Worm (Caenorhabditis elegans) whole organism, L4 larva: ENCODE measurements around the gene F54H5.14.

ENCODE experiments used
- F10B5.3 ChIP-seq: sonication (generic microtip); optimal IDR thresholded peaks from 2 replicates; lab custom pipeline; 2016; ENCODE audit warnings: mild to moderate bottlenecking, missing genetic modification characterization, missing compliant biosample characterization
- Y75B8A.6 ChIP-seq: fragments of 200-800 bp; sonication (Bioruptor generic); IDR thresholded peaks from 2 replicates; pipeline ENCODE4 v1.3.6; 2022; ENCODE audit warnings: missing genetic modification reagents, missing genetic modification characterization, missing compliant biosample characterization
- ZK337.2 ChIP-seq: fragments of 200-800 bp; sonication (Bioruptor generic); IDR thresholded peaks from 2 replicates; pipeline ENCODE4 v1.3.6; 2022; ENCODE audit warnings: missing genetic modification reagents, missing genetic modification characterization, missing compliant biosample characterization
- aha-1 ChIP-seq: fragments of 150-350 bp; peaks from one replicate; lab custom pipeline; 2014; ENCODE audit warnings: missing biosample characterization, missing genetic modification characterization
- arid-1 ChIP-seq: fragments of 200-800 bp; sonication (Bioruptor generic); conservative IDR thresholded peaks from 2 replicates; pipeline ENCODE4 v1.3.6; 2022; ENCODE audit warnings: missing genetic modification reagents, missing genetic modification characterization, missing compliant biosample characterization
- ceh-44 ChIP-seq: fragments of 200-800 bp; sonication (Bioruptor generic); IDR thresholded peaks from 2 replicates; pipeline ENCODE4 v1.3.6; 2022; ENCODE audit warnings: missing genetic modification reagents, missing genetic modification characterization, missing compliant biosample characterization
- ceh-62 ChIP-seq: sonication (generic microtip); optimal IDR thresholded peaks from 2 replicates; lab custom pipeline; 2017; ENCODE audit warnings: missing biosample characterization, missing genetic modification characterization
- ceh-82 ChIP-seq: sonication (generic microtip); optimal IDR thresholded peaks from 2 replicates; lab custom pipeline; 2017; ENCODE audit warnings: missing biosample characterization, missing genetic modification characterization
- daf-12 ChIP-seq: fragments of 150-350 bp; optimal IDR thresholded peaks from 2 replicates; lab custom pipeline; 2014; ENCODE audit warnings: missing biosample characterization, missing genetic modification reagents, missing genetic modification characterization
- daf-16 ChIP-seq, 3 experiments: sonication (generic microtip); optimal IDR thresholded peaks; 2 replicates each; lab custom pipeline; 2016 to 2017; ENCODE audit warnings: missing genetic modification characterization in 3 of 3, missing genetic modification reagents in 3 of 3, mild to moderate bottlenecking in 2 of 3, missing compliant biosample characterization in 2 of 3, missing biosample characterization in 1 of 3, moderate library complexity in 1 of 3
- daf-19 ChIP-seq: fragments of 200-800 bp; sonication (Bioruptor generic); conservative IDR thresholded peaks from 2 replicates; pipeline ENCODE4 v1.3.6; 2022; ENCODE audit warnings: missing genetic modification characterization, missing compliant biosample characterization
- dmd-6 ChIP-seq: fragments of 200-800 bp; sonication (Bioruptor generic); IDR thresholded peaks from 2 replicates; pipeline ENCODE4 v1.3.6; 2022; ENCODE audit warnings: missing genetic modification reagents, missing genetic modification characterization, missing compliant biosample characterization
- dve-1 ChIP-seq: sonication (generic microtip); optimal IDR thresholded peaks from 2 replicates; lab custom pipeline; 2017; ENCODE audit warnings: antibody characterized with exemption, mild to moderate bottlenecking, missing genetic modification characterization, missing compliant biosample characterization; ENCODE audit not compliant: insufficient read depth
- fkh-10 ChIP-seq: fragments of 150-350 bp; optimal IDR thresholded peaks from 2 replicates; lab custom pipeline; 2014; ENCODE audit warnings: missing biosample characterization, missing genetic modification reagents, missing genetic modification characterization
- gei-8 ChIP-seq: fragments of 200-800 bp; sonication (Bioruptor generic); optimal IDR thresholded peaks from 2 replicates; lab custom pipeline; 2018; ENCODE audit warnings: mild to moderate bottlenecking, missing genetic modification characterization, missing compliant biosample characterization
- hlh-11 ChIP-seq: fragments of 200-800 bp; sonication (Bioruptor generic); optimal IDR thresholded peaks from 2 replicates; lab custom pipeline; 2018; ENCODE audit warnings: mild to moderate bottlenecking, missing genetic modification characterization, missing compliant biosample characterization
- hmg-1.1 ChIP-seq: fragments of 200-800 bp; sonication (Bioruptor generic); IDR thresholded peaks from 2 replicates; pipeline ENCODE4 v1.3.6; 2022; ENCODE audit warnings: missing genetic modification reagents, missing genetic modification characterization, missing compliant biosample characterization
- jun-1 ChIP-seq: fragments of 150-350 bp; optimal IDR thresholded peaks from 2 replicates; lab custom pipeline; 2014; ENCODE audit warnings: missing biosample characterization, missing genetic modification reagents, missing genetic modification characterization
- lin-15B ChIP-seq: fragments of 150-350 bp; sonication (generic microtip); optimal IDR thresholded peaks from 3 replicates; lab custom pipeline; 2014; ENCODE audit warnings: missing biosample characterization, missing genetic modification characterization
- madf-9 ChIP-seq: fragments of 200-800 bp; sonication (Bioruptor generic); conservative IDR thresholded peaks from 2 replicates; pipeline ENCODE4 v1.3.6; 2022; ENCODE audit warnings: missing genetic modification reagents, missing genetic modification characterization, missing compliant biosample characterization
- mdl-1 ChIP-seq, 2 experiments: fragments of 150-350 bp in 1 of 2; sonication (generic microtip) in 1 of 2; optimal IDR thresholded peaks; 2 replicates each; lab custom pipeline; 2014 to 2017; ENCODE audit warnings: missing biosample characterization in 2 of 2, missing genetic modification characterization in 2 of 2
- mdt-29 ChIP-seq: fragments of 200-800 bp; sonication (Bioruptor generic); IDR thresholded peaks from 2 replicates; pipeline ENCODE4 v1.3.6; 2022; ENCODE audit warnings: missing genetic modification reagents, missing genetic modification characterization, missing compliant biosample characterization
- nhr-11 ChIP-seq: fragments of 150-350 bp; optimal IDR thresholded peaks from 2 replicates; lab custom pipeline; 2014; ENCODE audit warnings: missing biosample characterization, missing genetic modification characterization
- nhr-111 ChIP-seq: fragments of 200-800 bp; sonication (Bioruptor generic); optimal IDR thresholded peaks from 2 replicates; lab custom pipeline; 2018; ENCODE audit warnings: mild to moderate bottlenecking, missing genetic modification characterization, missing compliant biosample characterization
- nhr-28 ChIP-seq: fragments of 150-350 bp; optimal IDR thresholded peaks from 2 replicates; lab custom pipeline; 2014; ENCODE audit warnings: missing biosample characterization, missing genetic modification characterization
- nhr-41 ChIP-seq: fragments of 200-800 bp; sonication (Bioruptor generic); IDR thresholded peaks from 2 replicates; pipeline ENCODE4 v1.3.6; 2022; ENCODE audit warnings: missing genetic modification reagents, missing genetic modification characterization, missing compliant biosample characterization
- nhr-48 ChIP-seq: sonication (generic microtip); optimal IDR thresholded peaks from 2 replicates; lab custom pipeline; 2016; ENCODE audit warnings: mild to moderate bottlenecking, missing genetic modification characterization, missing compliant biosample characterization
- nhr-6 ChIP-seq: fragments of 150-350 bp; optimal IDR thresholded peaks from 2 replicates; lab custom pipeline; 2014; ENCODE audit warnings: missing biosample characterization, missing genetic modification characterization
- nhr-77 ChIP-seq: fragments of 150-350 bp; optimal IDR thresholded peaks from 2 replicates; lab custom pipeline; 2014; ENCODE audit warnings: missing biosample characterization, missing genetic modification characterization
- php-3 ChIP-seq: fragments of 200-800 bp; sonication (Bioruptor generic); IDR thresholded peaks from 2 replicates; pipeline ENCODE4 v1.3.6; 2022; ENCODE audit warnings: missing genetic modification reagents, missing genetic modification characterization, missing compliant biosample characterization
- pqm-1 ChIP-seq: sonication (generic microtip); optimal IDR thresholded peaks from 2 replicates; lab custom pipeline; 2017; ENCODE audit warnings: missing biosample characterization, missing genetic modification characterization
- rbr-2 ChIP-seq: sonication (generic microtip); optimal IDR thresholded peaks from 2 replicates; lab custom pipeline; 2016; ENCODE audit warnings: missing genotype, missing genetic modification characterization, missing compliant biosample characterization
- set-16 ChIP-seq: fragments of 200-800 bp; sonication (Bioruptor generic); IDR thresholded peaks from 2 replicates; pipeline ENCODE4 v1.3.6; 2022; ENCODE audit warnings: missing genetic modification reagents, missing genetic modification characterization, missing compliant biosample characterization
- snpc-4 ChIP-seq: fragments of 150-350 bp; optimal IDR thresholded peaks from 2 replicates; lab custom pipeline; 2014; ENCODE audit warnings: missing biosample characterization, missing genetic modification characterization
- unc-62 ChIP-seq, 3 experiments: fragments of 150-350 bp in 1 of 3; sonication (generic microtip); optimal IDR thresholded peaks in 2 of 3; peaks in 1 of 3; 1 replicate in 1 of 3; 2 replicates in 2 of 3; lab custom pipeline; 2014 to 2017; ENCODE audit warnings: missing biosample characterization in 3 of 3, missing genetic modification characterization in 3 of 3, missing genetic modification reagents in 3 of 3, missing genotype in 1 of 3
- vab-7 ChIP-seq: fragments of 200-800 bp; sonication (Bioruptor generic); IDR thresholded peaks from 2 replicates; pipeline ENCODE4 v1.3.6; 2022; ENCODE audit warnings: missing genetic modification reagents, missing genetic modification characterization, missing compliant biosample characterization
- zfp-3 ChIP-seq: fragments of 200-800 bp; sonication (Bioruptor generic); conservative IDR thresholded peaks from 2 replicates; pipeline ENCODE4 v1.3.6; 2022; ENCODE audit warnings: missing genetic modification reagents, missing genetic modification characterization, missing compliant biosample characterization

Gene F54H5.14

DNA sequence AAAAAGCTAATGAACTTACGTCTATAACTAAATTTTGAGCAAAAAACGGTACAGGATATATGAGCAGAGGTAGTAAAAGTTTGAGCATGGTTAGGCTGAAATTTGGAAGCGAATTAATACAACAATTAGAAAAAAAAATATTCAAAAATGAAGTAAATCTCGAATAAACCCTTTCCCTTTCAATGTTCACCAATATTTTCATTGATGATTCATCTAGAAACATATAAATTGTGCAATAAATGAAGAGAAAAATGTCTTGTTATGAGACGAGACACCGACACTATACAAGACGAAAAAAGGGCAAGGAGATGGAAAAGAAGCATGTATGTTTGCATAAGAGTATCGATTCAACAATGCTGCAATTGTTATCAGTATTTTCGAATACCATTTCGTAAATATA is at the start of gene F54H5.14:
Gene F54H5.14, minus strand, starts transcription at position 101 of the 400 bp plus-strand sequence.
- TF ChIP-seq daf-16 (GFP tag; optimal IDR thresholded peaks at IDR 0.05; lab: Kevin White, UChicago) (no peak), daf-16 (tag; optimal IDR thresholded peaks at IDR 0.05; lab: Kevin White, UChicago) (peak; percentile 9), arid-1 (GFP tag; lab: Robert Waterston, UW) (no peak), nhr-41 (GFP tag; lab: Robert Waterston, UW) (no peak), hmg-1.1 (GFP tag; lab: Robert Waterston, UW) (no peak), ceh-44 (GFP tag; lab: Robert Waterston, UW) (no peak), pqm-1 (tag; lab: Kevin White, UChicago) (peak; percentile 25), vab-7 (GFP tag; lab: Robert Waterston, UW) (no peak), set-16 (GFP tag; lab: Robert Waterston, UW) (no peak), daf-12 (tag; lab: Kevin White, UChicago) (no peak), jun-1 (tag; lab: Kevin White, UChicago) (no peak), dve-1 (peak; percentile 48)

DNA sequence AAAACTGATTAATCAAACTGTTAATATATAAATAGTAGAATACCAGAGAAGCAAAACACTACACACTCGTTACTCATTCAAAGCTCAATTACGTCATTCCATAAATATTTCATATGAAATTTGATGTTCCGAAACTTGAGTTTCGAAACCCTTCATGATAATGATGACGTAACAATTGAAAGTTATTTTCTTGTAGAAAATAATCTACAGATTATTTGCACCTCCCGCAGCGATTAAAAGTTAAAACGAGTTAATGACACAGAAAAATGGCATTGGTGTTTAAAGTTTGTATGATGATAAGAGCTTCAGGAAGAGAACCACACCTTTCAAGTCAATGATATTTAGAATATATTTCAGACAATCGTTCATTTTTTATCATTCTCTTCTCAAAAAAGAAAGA is 48.7 kb upstream of the F54H5.14 start, which contains the start of gene H43E16.1:
Gene H43E16.1, plus strand, starts transcription at position 375 of the 400 bp plus-strand sequence.
- TF ChIP-seq gei-8 (GFP tag; lab: Kevin White, UChicago) (no peak), nhr-77 (tag; lab: Kevin White, UChicago) (peak; percentile 32), daf-16 (GFP tag; optimal IDR thresholded peaks at IDR 0.05; lab: Kevin White, UChicago) (no peak), daf-16 (tag; optimal IDR thresholded peaks at IDR 0.05; lab: Kevin White, UChicago) (peak; percentile 57), nhr-48 (no peak), aha-1 (tag; lab: Kevin White, UChicago) (peak; percentile 41), php-3 (GFP tag; lab: Robert Waterston, UW) (peak; percentile 76), hlh-11 (tag; lab: Kevin White, UChicago) (peak; percentile 23), zfp-3 (GFP tag; lab: Robert Waterston, UW) (no peak), nhr-28 (tag; lab: Kevin White, UChicago) (peak; percentile 63), pqm-1 (tag; lab: Kevin White, UChicago) (peak; percentile 80), dmd-6 (GFP tag; lab: Robert Waterston, UW) (peak; percentile 79), daf-19 (GFP tag; lab: Robert Waterston, UW) (no peak), ceh-82 (no peak)

DNA sequence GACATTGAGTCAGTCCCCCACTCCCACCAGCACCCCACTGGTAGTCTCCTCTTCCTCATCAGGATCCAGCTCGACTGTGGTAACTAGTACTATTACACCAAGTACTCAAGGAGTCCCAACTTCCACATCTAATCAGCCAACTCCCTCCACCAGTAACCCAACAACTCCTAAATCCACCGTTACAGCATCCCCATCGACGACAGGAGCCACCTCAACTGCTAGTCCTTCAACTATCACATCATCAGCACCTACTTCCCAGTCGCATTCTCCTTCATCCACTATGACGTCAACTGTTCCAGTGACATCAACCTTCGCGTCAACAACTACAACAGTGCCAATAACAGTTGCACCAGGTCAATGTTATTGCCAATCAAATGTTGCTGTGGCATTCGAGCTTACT is 43.3 kb upstream of the F54H5.14 start:
- TF ChIP-seq snpc-4 (tag; lab: Kevin White, UChicago) = no peak
- TF ChIP-seq unc-62 (GFP tag; optimal IDR thresholded peaks at IDR 0.05 in 1 of 2; lab: Kevin White, UChicago) = peak in 1 of 2 experiments; percentile 96
- TF ChIP-seq unc-62 (tag; optimal IDR thresholded peaks at IDR 0.05; lab: Kevin White, UChicago) = no peak
- no peak for TF ChIP-seq nhr-6

DNA sequence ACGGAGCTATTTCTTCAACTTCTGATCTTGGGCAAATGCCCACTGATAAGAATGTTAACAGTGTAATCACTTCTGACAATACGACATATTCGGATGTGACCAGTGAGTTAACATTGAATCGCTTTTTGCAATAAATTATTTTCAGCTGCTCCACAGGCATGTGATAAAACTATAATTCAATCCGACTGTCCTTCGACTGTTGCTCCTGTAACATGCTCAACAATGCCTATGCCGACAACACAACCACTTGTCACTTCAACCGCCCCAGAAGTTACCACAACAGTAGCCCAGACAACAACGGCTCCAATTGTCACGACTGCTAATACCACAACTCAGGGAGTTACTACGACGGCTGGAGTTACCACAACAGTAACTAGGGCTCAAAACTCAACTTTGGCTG is 42.3 kb upstream of the F54H5.14 start:
- no peak for TF ChIP-seq ZK337.2
- TF ChIP-seq unc-62 (GFP tag; optimal IDR thresholded peaks at IDR 0.05 in 1 of 2; lab: Kevin White, UChicago) = peak in 1 of 2 experiments; percentile 92
- no peak for TF ChIP-seq unc-62 (tag; optimal IDR thresholded peaks at IDR 0.05; lab: Kevin White, UChicago)

DNA sequence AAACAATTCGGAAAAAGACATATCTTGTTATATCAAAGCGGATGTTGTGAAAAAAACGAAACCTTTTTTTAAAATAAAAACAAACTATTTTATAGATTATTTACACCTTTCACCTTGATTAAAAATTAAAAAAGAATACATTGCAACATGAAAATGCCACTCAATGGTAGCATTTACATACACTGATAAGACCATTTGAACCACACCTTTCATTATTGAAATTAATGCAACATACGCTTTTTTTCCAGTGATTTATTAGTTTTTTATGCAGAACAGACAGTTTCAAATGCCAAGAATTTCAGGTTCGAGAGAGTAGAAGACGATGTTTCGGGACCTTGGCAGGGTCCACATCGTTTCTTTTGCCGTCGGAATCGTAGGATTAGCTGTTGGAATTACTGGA is 41.4 kb upstream of the F54H5.14 start, which contains the start of gene T19D12.1:
Gene T19D12.1, plus strand, starts transcription at position 301 of the 400 bp plus-strand sequence.
- TF ChIP-seq lin-15B (tag; lab: Kevin White, UChicago) = no peak
- no peak for TF ChIP-seq daf-16 (GFP tag; optimal IDR thresholded peaks at IDR 0.05; lab: Kevin White, UChicago)
- peak; percentile 5 for TF ChIP-seq daf-16 (tag; optimal IDR thresholded peaks at IDR 0.05; lab: Kevin White, UChicago)
- no peak for TF ChIP-seq mdt-29 (GFP tag; lab: Robert Waterston, UW)
- no peak for TF ChIP-seq F10B5.3 (tag; lab: Kevin White, UChicago)
- no peak for TF ChIP-seq mdl-1 (tag; optimal IDR thresholded peaks at IDR 0.05; lab: Kevin White, UChicago)
- TF ChIP-seq nhr-11 (tag; lab: Kevin White, UChicago) = no peak
- TF ChIP-seq nhr-111 (GFP tag; lab: Kevin White, UChicago) = no peak
- no peak for TF ChIP-seq madf-9
- no peak for TF ChIP-seq dve-1
- peak; percentile 28; the same call in 1 of the 2 replicates for TF ChIP-seq dmd-6 (GFP tag; lab: Robert Waterston, UW)
- no peak for TF ChIP-seq fkh-10
- TF ChIP-seq php-3 (GFP tag; lab: Robert Waterston, UW) = no peak
- no peak for TF ChIP-seq Y75B8A.6 (GFP tag; lab: Robert Waterston, UW)
- no peak for TF ChIP-seq rbr-2 (tag; lab: Kevin White, UChicago)
- TF ChIP-seq unc-62 (GFP tag; optimal IDR thresholded peaks at IDR 0.05 in 1 of 2; lab: Kevin White, UChicago) = peak in 1 of 2 experiments; percentile 0
- TF ChIP-seq unc-62 (tag; optimal IDR thresholded peaks at IDR 0.05; lab: Kevin White, UChicago) = no peak
- TF ChIP-seq pqm-1 (tag; lab: Kevin White, UChicago) = peak; percentile 25
- no peak for TF ChIP-seq ceh-62 (tag; lab: Kevin White, UChicago)
- no peak for TF ChIP-seq gei-8 (GFP tag; lab: Kevin White, UChicago)
- TF ChIP-seq nhr-48 = no peak
- TF ChIP-seq, all 104 proteins: peak for 4
